Worm (Caenorhabditis elegans): Measurements from ENCODE around the gene nos-1.

The nos-1 gene

ce11 chrII:10989180-10989579 lies 36.2 kb upstream of the nos-1 start:
- no peak for TF ChIP-seq ama-1 (optimal IDR thresholded peaks at IDR 0.05)
- TF ChIP-seq unc-62 (GFP tag; optimal IDR thresholded peaks at IDR 0.05): no peak
- TF ChIP-seq nhr-11 (tag; optimal IDR thresholded peaks at IDR 0.05): no peak
- no peak for TF ChIP-seq nhr-23 (tag; optimal IDR thresholded peaks at IDR 0.05)
- no peak for TF ChIP-seq ceh-16 (tag; optimal IDR thresholded peaks at IDR 0.05)

DNA sequence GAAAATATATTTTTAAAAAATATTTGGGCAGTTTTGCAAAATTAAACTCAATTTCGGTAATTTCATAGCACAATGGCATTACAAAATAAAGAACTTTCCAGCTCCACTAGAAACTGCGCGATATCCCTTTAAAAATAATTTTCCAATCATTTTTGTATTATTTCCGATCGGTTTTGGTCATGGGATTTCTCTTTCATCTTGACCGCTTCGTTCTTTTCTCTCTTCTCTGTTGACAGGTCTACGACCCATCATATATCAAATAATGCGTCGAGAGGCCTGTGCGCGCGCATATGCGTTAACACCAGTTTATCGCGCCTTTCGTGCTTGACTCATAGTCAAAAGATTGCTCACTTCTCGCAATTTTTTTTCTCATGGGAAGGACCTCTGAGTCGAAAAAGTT lies 35.6 kb upstream of the nos-1 start:
- TF ChIP-seq dmd-4 (tag; optimal IDR thresholded peaks at IDR 0.05) (no peak), sem-4 (tag; optimal IDR thresholded peaks at IDR 0.05) (no peak), ZK546.5 (tag; optimal IDR thresholded peaks at IDR 0.05) (no peak), fos-1 (tag; optimal IDR thresholded peaks at IDR 0.05) (no peak), alr-1 (tag; optimal IDR thresholded peaks at IDR 0.05) (no peak), C34F6.9 (tag; optimal IDR thresholded peaks at IDR 0.05) (no peak), sma-3 (GFP tag; optimal IDR thresholded peaks at IDR 0.05) (no peak), ceh-82 (tag; optimal IDR thresholded peaks at IDR 0.05) (no peak), unc-62 (GFP tag; optimal IDR thresholded peaks at IDR 0.05) (no peak), elt-1 (tag; optimal IDR thresholded peaks at IDR 0.05) (no peak), ceh-16 (tag; optimal IDR thresholded peaks at IDR 0.05) (no peak), ama-1 (optimal IDR thresholded peaks at IDR 0.05) (no peak)

DNA sequence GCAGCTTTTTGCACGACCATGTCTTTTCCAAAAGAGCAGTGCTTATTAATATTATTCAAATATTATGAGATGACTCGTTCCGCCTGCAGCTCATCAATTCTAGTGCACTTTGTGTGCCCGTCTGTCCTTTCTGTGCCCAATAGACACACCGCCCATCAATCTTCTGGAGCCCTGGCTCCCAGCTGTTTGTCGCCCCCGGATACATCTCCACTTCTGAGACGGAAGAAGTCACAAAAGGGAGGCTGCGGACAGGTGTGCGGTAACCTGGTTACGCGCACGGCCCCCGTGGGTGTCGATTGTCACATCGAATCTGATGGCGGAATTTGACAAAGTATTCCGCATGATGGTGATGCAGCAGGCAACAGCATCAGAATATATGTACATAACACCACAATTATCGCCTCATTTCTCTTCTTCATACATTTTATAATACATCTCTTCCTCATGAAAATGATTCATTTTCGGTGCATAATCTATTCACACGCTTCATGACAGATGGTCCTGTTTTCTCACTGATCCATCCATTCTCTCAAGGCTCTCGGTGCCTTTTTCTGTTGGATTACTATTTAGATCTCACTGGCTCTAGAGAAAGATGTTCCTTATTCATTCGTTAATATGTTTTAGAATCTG lies 33.6 kb upstream of the nos-1 start:
- no peak for TF ChIP-seq mbf-1 (tag; optimal IDR thresholded peaks at IDR 0.05)
- TF ChIP-seq nhr-21 (tag; optimal IDR thresholded peaks at IDR 0.05): no peak
- no peak for TF ChIP-seq skn-1 (tag; optimal IDR thresholded peaks at IDR 0.05)
- TF ChIP-seq nhr-12 (tag; optimal IDR thresholded peaks at IDR 0.05): no peak
- peak; percentile 44 for TF ChIP-seq unc-55 (GFP tag; optimal IDR thresholded peaks at IDR 0.05)
- TF ChIP-seq unc-62 (GFP tag; optimal IDR thresholded peaks at IDR 0.05): no peak
- no peak for TF ChIP-seq gmeb-1 (tag; optimal IDR thresholded peaks at IDR 0.05)
- TF ChIP-seq mab-5 (tag; optimal IDR thresholded peaks at IDR 0.05): peak; percentile 31
- TF ChIP-seq blmp-1 (tag; optimal IDR thresholded peaks at IDR 0.05; ENCODE audit: insufficient read depth): no peak
- TF ChIP-seq lin-11 (tag; optimal IDR thresholded peaks at IDR 0.05): no peak
- no peak for TF ChIP-seq alr-1 (tag; optimal IDR thresholded peaks at IDR 0.05)
- TF ChIP-seq lsy-2 (tag; optimal IDR thresholded peaks at IDR 0.05): no peak
- no peak for TF ChIP-seq ceh-82 (tag; optimal IDR thresholded peaks at IDR 0.05)
- no peak for TF ChIP-seq ceh-16 (tag; optimal IDR thresholded peaks at IDR 0.05)

DNA sequence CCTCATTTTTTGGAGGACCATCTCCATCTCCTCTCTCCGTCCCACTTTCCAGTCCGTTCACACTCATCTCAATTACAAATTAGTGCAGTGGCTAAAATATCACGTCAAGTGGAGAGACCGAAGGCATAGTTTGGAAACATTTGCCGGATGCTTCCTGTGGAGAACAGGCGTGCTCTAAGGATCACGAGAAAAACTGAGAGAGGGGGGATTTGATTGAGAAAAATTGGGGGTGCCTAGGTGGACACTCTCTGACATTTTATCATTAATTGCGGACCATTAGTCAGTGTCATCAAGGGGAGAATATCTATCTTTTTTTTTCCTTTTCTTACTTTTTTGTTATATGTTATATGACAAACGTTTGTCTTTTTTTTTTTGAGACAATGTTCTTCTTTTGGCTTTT lies 29.1 kb upstream of the nos-1 start:
- TF ChIP-seq F13H6.1 (tag; optimal IDR thresholded peaks at IDR 0.05) (peak; percentile 45), skn-1 (tag; optimal IDR thresholded peaks at IDR 0.05) (no peak), mab-5 (tag; optimal IDR thresholded peaks at IDR 0.05) (peak; percentile 33), nhr-23 (tag; optimal IDR thresholded peaks at IDR 0.05) (no peak), nhr-25 (tag; optimal IDR thresholded peaks at IDR 0.05) (no peak), ZK546.5 (tag; optimal IDR thresholded peaks at IDR 0.05) (no peak), C34F6.9 (tag; optimal IDR thresholded peaks at IDR 0.05) (peak; percentile 28), nhr-129 (tag; optimal IDR thresholded peaks at IDR 0.05) (peak; percentile 28), lsy-2 (tag; optimal IDR thresholded peaks at IDR 0.05) (peak in 1 of 2 experiments; percentile 52), sem-4 (tag; optimal IDR thresholded peaks at IDR 0.05) (peak; percentile 1)

DNA sequence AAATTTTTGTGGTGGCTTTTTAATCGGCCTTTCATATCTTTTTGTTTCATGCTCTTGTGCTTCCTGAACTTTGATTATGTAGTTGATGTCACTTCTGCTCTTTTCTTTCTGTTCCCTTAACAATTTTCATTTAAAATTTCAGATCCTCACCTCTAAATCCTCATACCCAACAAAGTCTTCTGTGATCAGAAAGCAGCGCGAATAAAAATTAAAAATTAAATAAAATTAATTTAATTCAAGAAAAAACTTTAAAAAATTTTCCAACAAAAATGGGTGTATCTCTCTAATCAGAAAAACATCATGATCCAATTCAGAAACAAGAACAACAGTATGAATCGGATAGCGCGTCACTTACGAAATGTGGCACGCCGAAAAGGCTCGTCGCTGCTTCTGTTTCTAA lies 22.3 kb upstream of the nos-1 start, which contains the start of gene ptp-3:
TSS of gene ptp-3 (plus strand) at position 301 of the 400 bp plus-strand sequence.
- no peak for TF ChIP-seq zag-1 (tag; optimal IDR thresholded peaks at IDR 0.05)
- TF ChIP-seq crh-2 (tag; optimal IDR thresholded peaks at IDR 0.05): no peak
- no peak for TF ChIP-seq egl-27 (tag; optimal IDR thresholded peaks at IDR 0.05)
- no peak for TF ChIP-seq nhr-129 (tag; optimal IDR thresholded peaks at IDR 0.05)
- TF ChIP-seq elt-3 (tag; optimal IDR thresholded peaks at IDR 0.05): no peak
- TF ChIP-seq unc-39 (tag; optimal IDR thresholded peaks at IDR 0.05): no peak
- no peak for TF ChIP-seq nhr-21 (tag; optimal IDR thresholded peaks at IDR 0.05)
- TF ChIP-seq F13H6.1 (tag; optimal IDR thresholded peaks at IDR 0.05): no peak
- no peak for TF ChIP-seq nhr-23 (tag; optimal IDR thresholded peaks at IDR 0.05)
- TF ChIP-seq ztf-1 (GFP tag; conservative IDR thresholded peaks at IDR 0.05): no peak
- no peak for TF ChIP-seq fos-1 (tag; optimal IDR thresholded peaks at IDR 0.05)
- no peak for TF ChIP-seq mbf-1 (tag; optimal IDR thresholded peaks at IDR 0.05)
- TF ChIP-seq aly-2 (tag; optimal IDR thresholded peaks at IDR 0.05): no peak
